Worm (Caenorhabditis elegans) whole organism, L4 larva: ENCODE data around the gene K10C2.2.

Source experiments
- arid-1 ChIP-seq: fragments of 200-800 bp; sonication (Bioruptor generic); conservative IDR thresholded peaks from 2 replicates; pipeline ENCODE4 v1.3.6; 2022; ENCODE audit warnings: missing genetic modification reagents, missing genetic modification characterization, missing compliant biosample characterization
- cey-2 ChIP-seq: sonication (generic microtip); optimal IDR thresholded peaks from 3 replicates; lab custom pipeline; 2017; ENCODE audit warnings: missing genetic modification characterization, mild to moderate bottlenecking, missing compliant biosample characterization, antibody characterized with exemption, borderline replicate concordance; ENCODE audit not compliant: insufficient read depth
- egl-27 ChIP-seq: sonication (generic microtip); optimal IDR thresholded peaks from 3 replicates; lab custom pipeline; 2017; ENCODE audit warnings: missing biosample characterization, missing genetic modification reagents, missing genetic modification characterization
- egl-43 ChIP-seq: fragments of 200-800 bp; sonication (Bioruptor generic); IDR thresholded peaks from 2 replicates; pipeline ENCODE4 v1.3.6; 2022; ENCODE audit warnings: missing genetic modification reagents, missing genetic modification characterization, missing compliant biosample characterization
- lim-7 ChIP-seq: fragments of 200-800 bp; sonication (Bioruptor generic); IDR thresholded peaks from 2 replicates; pipeline ENCODE4 v1.3.6; 2022; ENCODE audit warnings: missing genetic modification characterization, missing compliant biosample characterization
- lsy-2 ChIP-seq, 2 experiments: fragments of 150-350 bp in 1 of 2; sonication (generic microtip) in 1 of 2; optimal IDR thresholded peaks; 2 replicates each; lab custom pipeline; 2014 to 2017; ENCODE audit warnings: missing biosample characterization in 2 of 2, missing genetic modification characterization in 2 of 2
- nhr-10 ChIP-seq: fragments of 150-350 bp; optimal IDR thresholded peaks from 2 replicates; lab custom pipeline; 2014; ENCODE audit warnings: missing biosample characterization, missing genetic modification characterization
- nhr-11 ChIP-seq: fragments of 150-350 bp; optimal IDR thresholded peaks from 2 replicates; lab custom pipeline; 2014; ENCODE audit warnings: missing biosample characterization, missing genetic modification characterization
- nhr-237 ChIP-seq: sonication (generic microtip); optimal IDR thresholded peaks from 2 replicates; lab custom pipeline; 2017; ENCODE audit warnings: missing biosample characterization, missing genetic modification characterization
- pha-4 ChIP-seq, 2 experiments: fragments of 150-350 bp in 1 of 2; fragments of 200-800 bp in 1 of 2; sonication (Bioruptor generic) in 1 of 2; IDR thresholded peaks in 1 of 2; optimal IDR thresholded peaks in 1 of 2; 2 replicates each; pipeline versions ENCODE4 v1.3.6 to Lab custom; 2014 to 2022; ENCODE audit warnings: missing genetic modification characterization in 2 of 2, missing genetic modification reagents in 2 of 2, missing biosample characterization in 1 of 2, missing compliant biosample characterization in 1 of 2
- skn-1 ChIP-seq: fragments of 150-350 bp; optimal IDR thresholded peaks from 2 replicates; lab custom pipeline; 2014; ENCODE audit warnings: missing biosample characterization, missing genetic modification characterization

DNA sequence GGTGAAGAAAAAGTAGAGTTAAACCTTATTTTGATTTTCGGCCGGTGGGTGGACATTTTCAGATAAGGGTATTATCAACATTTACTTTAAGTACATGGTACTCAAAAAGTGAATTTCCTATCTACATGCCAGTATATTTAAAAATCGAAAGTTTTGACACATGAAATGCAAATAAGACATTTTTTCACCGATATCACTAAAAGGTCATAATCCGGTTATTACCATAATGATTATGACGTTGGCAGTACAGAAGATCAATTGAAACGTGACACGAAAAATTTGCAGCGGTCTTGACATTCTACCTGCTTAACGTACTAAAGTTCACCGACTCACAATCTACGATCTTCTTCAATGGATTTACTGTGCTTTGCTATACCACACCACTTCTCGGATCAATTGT is 24.4 kb upstream of the K10C2.2 start:
- TF ChIP-seq pha-4 (GFP tag; IDR thresholded peaks at IDR 0.05; lab: Robert Waterston, UW), result no peak
- TF ChIP-seq pha-4 (tag; optimal IDR thresholded peaks at IDR 0.05; lab: Kevin White, UChicago), result no peak
- TF ChIP-seq nhr-237 (tag; lab: Kevin White, UChicago), result no peak
- no peak for TF ChIP-seq skn-1 (tag; lab: Kevin White, UChicago)
- no peak for TF ChIP-seq cey-2 (tag; lab: Kevin White, UChicago)
- TF ChIP-seq nhr-11, result no peak
- TF ChIP-seq egl-27, result no peak
- TF ChIP-seq nhr-10 (tag; lab: Kevin White, UChicago), result no peak
- no peak for TF ChIP-seq arid-1 (GFP tag; lab: Robert Waterston, UW)
- TF ChIP-seq egl-43 (GFP tag; lab: Robert Waterston, UW), result no peak
- TF ChIP-seq lim-7, result no peak
- no peak for TF ChIP-seq lsy-2 (tag; optimal IDR thresholded peaks at IDR 0.05; lab: Kevin White, UChicago)
